Fruit fly (Drosophila melanogaster) whole organism, pupa: ENCODE results near the gene CG15533.

Experiments
- CG15710 ChIP-seq: fragments of 200-800 bp; sonication (Bioruptor generic); optimal IDR thresholded peaks from 2 replicates; lab custom pipeline; 2018; ENCODE audit warnings: missing biosample characterization, mild to moderate bottlenecking, missing genetic modification characterization, moderate library complexity
- CG17806 ChIP-seq: fragments of 200-800 bp; sonication (Bioruptor generic); optimal IDR thresholded peaks from 2 replicates; lab custom pipeline; 2018; ENCODE audit warnings: missing biosample characterization, mild to moderate bottlenecking, missing genetic modification characterization, moderate library complexity
- CG34367 ChIP-seq: fragments of 200-800 bp; sonication (Bioruptor generic); optimal IDR thresholded peaks from 2 replicates; lab custom pipeline; 2018; ENCODE audit warnings: missing biosample characterization, mild to moderate bottlenecking, missing genetic modification characterization
- CG8159 ChIP-seq: fragments of 200-800 bp; sonication (Bioruptor generic); optimal IDR thresholded peaks from 3 replicates; lab custom pipeline; 2018; ENCODE audit warnings: missing biosample characterization, mild to moderate bottlenecking, missing genetic modification characterization, moderate library complexity
- CG8301 ChIP-seq: fragments of 200-800 bp; sonication (Bioruptor generic); optimal IDR thresholded peaks from 2 replicates; lab custom pipeline; 2018; ENCODE audit warnings: missing biosample characterization, mild to moderate bottlenecking, missing genetic modification characterization
- EcR ChIP-seq: fragments of 200-800 bp; sonication (Bioruptor generic); optimal IDR thresholded peaks from 3 replicates; lab custom pipeline; 2019; ENCODE audit warnings: missing biosample characterization, missing genetic modification characterization, mild to moderate bottlenecking, moderate library complexity, missing genetic modification reagents
- gl ChIP-seq: fragments of 200-800 bp; sonication (Bioruptor generic); optimal IDR thresholded peaks from 2 replicates; lab custom pipeline; 2018; ENCODE audit warnings: missing biosample characterization, mild to moderate bottlenecking, missing genetic modification characterization

DNA sequence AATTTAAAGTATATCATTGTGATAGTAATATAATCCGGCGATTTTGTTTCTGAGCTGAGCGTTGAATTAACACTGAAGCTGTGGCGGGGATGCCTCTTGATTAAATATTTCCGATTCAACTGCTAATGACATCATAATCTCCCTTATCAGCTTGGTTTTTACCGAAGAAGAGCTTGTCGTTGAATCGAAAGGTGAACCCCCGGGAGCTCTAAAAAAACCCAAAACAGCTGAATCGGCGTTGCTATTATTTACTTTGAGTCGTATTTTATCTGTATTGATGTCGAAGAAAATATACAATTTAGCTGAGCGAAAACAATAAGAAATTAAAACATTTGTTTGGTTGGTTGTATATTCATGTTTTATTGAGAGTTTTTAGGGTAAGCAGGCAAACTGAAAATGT lies 9.4 kb upstream of the CG15533 start:
- TF ChIP-seq CG17806 (tag; lab: Kevin White, UChicago): no peak
- no peak for TF ChIP-seq EcR (GFP tag; lab: Kevin White, UChicago)
- TF ChIP-seq CG15710 (tag; lab: Kevin White, UChicago): no peak
- TF ChIP-seq CG34367 (tag; lab: Kevin White, UChicago): no peak
- no peak for TF ChIP-seq CG8159 (tag; lab: Kevin White, UChicago)
- no peak for TF ChIP-seq gl (tag; lab: Kevin White, UChicago)
- TF ChIP-seq CG8301 (tag; lab: Kevin White, UChicago): no peak
